Fruit fly (Drosophila melanogaster) Kc167 (cell line): ENCODE data around the gene dpr4.

Experiments used
- Myc ChIP-seq: fragments of >200 bp; optimal IDR thresholded peaks from 2 replicates; lab custom pipeline; 2017; ENCODE audit warnings: missing external identifiers
- Sin3A ChIP-seq: fragments of >200 bp; optimal IDR thresholded peaks from 2 replicates; lab custom pipeline; 2018; ENCODE audit warnings: missing external identifiers
- h ChIP-seq: fragments of >200 bp; optimal IDR thresholded peaks from 3 replicates; lab custom pipeline; 2018; ENCODE audit warnings: missing external identifiers
- insv ChIP-seq: fragments of >200 bp; optimal IDR thresholded peaks from 3 replicates; lab custom pipeline; 2018; ENCODE audit warnings: missing external identifiers
- psq ChIP-seq: fragments of >200 bp; optimal IDR thresholded peaks from 2 replicates; lab custom pipeline; 2017; ENCODE audit warnings: missing external identifiers
- ttk ChIP-seq: sonication (Bioruptor generic); optimal IDR thresholded peaks from 2 replicates; lab custom pipeline; 2017; ENCODE audit warnings: missing external identifiers

Gene dpr4

DNA sequence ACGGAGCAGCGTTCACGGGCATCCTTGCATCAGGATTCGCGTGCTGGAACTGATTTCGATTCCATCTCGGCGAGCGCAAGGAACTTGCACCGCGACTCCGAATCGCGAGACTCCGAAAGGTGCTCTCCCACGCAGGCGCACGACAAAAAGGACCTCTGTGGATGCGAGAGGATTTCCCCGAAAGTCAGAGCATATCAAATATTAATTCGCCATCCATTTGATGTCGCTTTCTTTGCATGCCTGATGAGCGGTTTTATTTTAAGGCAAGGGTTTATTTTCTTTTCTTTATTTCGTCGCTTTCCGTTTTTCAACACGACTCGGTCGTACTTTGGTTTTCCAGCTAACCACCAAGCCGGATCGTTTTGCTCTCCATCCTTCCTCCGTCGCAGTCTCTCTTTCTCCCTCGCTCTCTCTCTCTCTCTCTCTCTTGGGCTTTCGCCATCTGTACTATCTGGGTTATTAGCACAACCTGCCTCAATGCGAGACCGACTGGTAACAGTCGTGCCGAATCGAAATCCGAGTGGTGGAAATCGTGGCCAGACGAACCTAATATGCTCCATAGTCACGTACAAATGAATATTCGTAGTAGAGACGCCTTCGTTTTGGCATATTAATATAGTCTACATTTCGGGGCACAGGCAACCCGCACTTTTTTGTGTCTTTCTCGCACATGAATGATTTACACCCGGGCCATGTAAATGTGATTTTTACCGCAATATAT lies at the start of gene dpr4:
dpr4 (minus strand) TSS at position 51 of the 721 bp plus-strand sequence.
- TF ChIP-seq Sin3A (lab: Kevin White, UChicago) (no peak), ttk (lab: Kevin White, UChicago) (no peak), psq (no peak), insv (lab: Kevin White, UChicago) (no peak), h (lab: Kevin White, UChicago) (no peak), Myc (no peak)

- TF ChIP-seq ttk (lab: Kevin White, UChicago) (no peak), Myc (no peak), Sin3A (lab: Kevin White, UChicago) (no peak), psq (no peak), h (lab: Kevin White, UChicago) (no peak), insv (lab: Kevin White, UChicago) (no peak)
These were observed 47.1 kb upstream of the dpr4 start, which contains the start of gene CG6791 for dm6 chr3R:11589764-11590358. Gene CG6791 (minus strand): TSS chr3R:11590146.

DNA sequence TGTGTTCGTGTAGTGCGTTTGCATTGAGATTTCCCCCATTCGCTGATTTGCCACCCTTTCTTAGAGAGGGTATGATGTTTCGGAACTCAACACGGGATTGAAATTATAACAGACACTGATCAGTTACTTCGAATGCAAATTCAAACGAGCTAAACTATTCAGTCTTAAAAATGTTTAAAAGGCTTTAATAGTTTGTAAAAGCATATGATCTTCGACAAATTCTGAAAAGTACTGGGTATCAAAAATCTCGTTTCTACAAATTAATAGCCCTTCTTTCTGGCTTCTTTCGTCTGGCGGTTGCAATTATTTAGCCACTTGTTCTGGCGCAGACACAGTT lies 39.5 kb upstream of the dpr4 start:
- TF ChIP-seq ttk (lab: Kevin White, UChicago): no peak
- TF ChIP-seq h (lab: Kevin White, UChicago): no peak
- TF ChIP-seq insv (lab: Kevin White, UChicago): no peak
- no peak for TF ChIP-seq Myc
- no peak for TF ChIP-seq psq
- TF ChIP-seq Sin3A (lab: Kevin White, UChicago): no peak

DNA sequence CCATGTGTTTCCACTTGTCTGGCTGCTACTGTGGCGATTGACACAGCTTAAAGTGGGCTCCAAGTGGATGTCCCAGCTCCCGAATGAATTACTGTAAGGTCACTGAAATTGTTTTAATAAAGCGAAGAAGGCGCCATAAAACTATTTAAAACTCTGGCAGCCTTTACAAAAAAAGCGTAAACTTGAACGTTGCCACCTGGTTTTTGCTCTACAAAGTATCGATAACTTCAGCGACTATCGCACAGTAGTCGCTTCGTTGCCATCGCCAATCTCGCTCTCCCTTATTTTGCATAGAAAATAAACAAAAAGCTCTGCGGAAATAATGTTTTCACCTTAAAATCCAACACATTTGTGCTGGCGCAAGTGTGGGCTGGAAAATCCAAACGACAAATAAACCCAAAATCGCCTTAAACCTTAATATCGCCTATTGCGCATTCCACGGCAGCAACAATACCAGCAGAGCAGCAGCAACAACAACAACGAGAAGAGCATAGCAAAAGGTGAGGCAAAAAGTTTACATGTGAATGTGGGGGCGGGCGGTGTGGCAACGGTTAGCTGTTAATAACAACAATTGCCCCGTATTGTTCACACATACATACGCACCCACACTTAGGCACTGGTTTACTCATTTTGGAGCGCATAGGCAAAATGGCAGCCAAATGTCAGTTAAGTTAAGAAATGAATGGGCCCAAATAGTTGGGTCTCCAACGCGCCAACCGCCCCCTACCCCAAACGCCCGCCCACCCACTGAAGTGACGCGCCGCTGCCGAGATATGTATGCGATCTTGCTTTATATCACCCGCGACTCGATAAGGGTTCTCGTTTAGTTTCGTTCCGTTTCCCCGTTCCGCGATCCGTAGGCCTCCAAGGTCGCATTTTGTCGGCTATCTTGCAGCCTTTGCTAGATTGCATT lies 38.8 kb upstream of the dpr4 start, which contains the start of gene wkd:
wkd (plus strand) TSS at position 237 of the 913 bp plus-strand sequence.
- no peak for TF ChIP-seq Sin3A (lab: Kevin White, UChicago)
- no peak for TF ChIP-seq h (lab: Kevin White, UChicago)
- no peak for TF ChIP-seq Myc
- no peak for TF ChIP-seq ttk (lab: Kevin White, UChicago)
- TF ChIP-seq insv (lab: Kevin White, UChicago): no peak

DNA sequence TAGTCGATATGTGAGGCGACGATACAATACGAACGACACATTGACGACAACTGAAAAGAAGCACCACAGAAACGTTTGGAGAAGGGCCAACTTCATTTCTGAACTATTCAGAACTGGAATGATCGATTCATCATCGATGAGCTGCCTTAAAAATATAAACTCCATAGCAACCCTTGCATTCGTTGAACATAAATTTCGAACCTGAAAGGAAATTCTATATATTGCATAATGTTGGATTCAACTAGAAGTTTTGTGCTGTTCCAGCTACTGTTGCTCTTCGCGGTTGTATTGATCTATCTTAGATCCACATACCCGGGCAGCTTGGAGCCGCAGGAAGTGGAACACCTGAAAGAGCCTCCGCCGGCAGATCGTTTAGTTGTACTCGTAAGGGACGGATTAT lies 35.9 kb upstream of the dpr4 start, which contains the start of the genes CG6790 and CG5342:
CG6790 (minus strand) TSS at position 101 of the 400 bp plus-strand sequence.
CG5342 (plus strand) TSS at position 182 of the 400 bp plus-strand sequence.
- TF ChIP-seq ttk (lab: Kevin White, UChicago) (no peak), insv (lab: Kevin White, UChicago) (no peak), Myc (no peak), psq (no peak), Sin3A (lab: Kevin White, UChicago) (no peak), h (lab: Kevin White, UChicago) (no peak)

DNA sequence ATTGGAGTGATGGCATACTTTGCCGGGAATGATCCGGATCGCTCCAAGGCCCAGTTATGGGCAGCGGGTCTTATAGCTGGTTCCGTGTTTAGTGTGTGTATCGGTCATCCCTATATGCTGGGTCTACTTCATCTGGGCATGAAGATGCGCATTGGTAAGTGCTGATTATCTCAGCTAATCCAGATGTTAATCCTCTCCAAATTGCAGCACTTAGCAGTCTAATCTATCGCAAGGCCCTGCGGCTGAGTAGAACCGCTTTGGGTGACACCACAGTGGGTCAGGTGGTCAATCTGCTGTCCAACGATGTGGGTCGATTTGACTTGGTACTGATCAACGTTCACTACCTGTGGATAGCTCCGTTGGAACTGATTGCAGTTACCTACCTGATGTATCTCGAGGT lies 28.7 kb upstream of the dpr4 start:
- TF ChIP-seq ttk (lab: Kevin White, UChicago) (no peak), insv (lab: Kevin White, UChicago) (no peak), psq (no peak), Myc (no peak), Sin3A (lab: Kevin White, UChicago) (no peak), h (lab: Kevin White, UChicago) (no peak)

DNA sequence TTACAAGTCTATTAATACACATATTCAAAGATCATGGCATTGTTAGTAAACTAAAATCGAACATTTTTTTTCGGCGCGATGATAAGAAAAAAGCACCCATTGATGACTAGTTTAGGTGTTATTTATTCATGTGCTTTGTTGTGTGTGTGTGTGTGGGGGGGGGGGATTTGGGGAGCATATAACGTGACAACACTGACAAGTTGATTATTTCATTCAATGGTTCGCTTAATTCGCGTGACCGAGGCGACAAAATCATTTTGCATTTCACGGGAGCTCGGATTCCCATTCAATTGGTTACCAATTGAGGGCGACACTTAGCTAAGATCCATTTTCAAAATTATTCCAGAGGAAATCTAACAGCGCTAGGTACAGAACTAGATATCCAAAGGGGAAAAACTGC lies 27.2 kb upstream of the dpr4 start:
- no peak for TF ChIP-seq h (lab: Kevin White, UChicago)
- TF ChIP-seq ttk (lab: Kevin White, UChicago): no peak
- no peak for TF ChIP-seq Sin3A (lab: Kevin White, UChicago)
- no peak for TF ChIP-seq Myc
- no peak for TF ChIP-seq insv (lab: Kevin White, UChicago)
- TF ChIP-seq psq: no peak

dm6 chr3R:11568873-11569450 lies 26.2 kb upstream of the dpr4 start, which contains the start of gene Mrp4:
Gene Mrp4 (plus strand): TSS chr3R:11569250.
- TF ChIP-seq insv (lab: Kevin White, UChicago): no peak
- TF ChIP-seq Sin3A (lab: Kevin White, UChicago): no peak
- TF ChIP-seq ttk (lab: Kevin White, UChicago): no peak
- no peak for TF ChIP-seq h (lab: Kevin White, UChicago)
- TF ChIP-seq psq: no peak
- TF ChIP-seq Myc: no peak

DNA sequence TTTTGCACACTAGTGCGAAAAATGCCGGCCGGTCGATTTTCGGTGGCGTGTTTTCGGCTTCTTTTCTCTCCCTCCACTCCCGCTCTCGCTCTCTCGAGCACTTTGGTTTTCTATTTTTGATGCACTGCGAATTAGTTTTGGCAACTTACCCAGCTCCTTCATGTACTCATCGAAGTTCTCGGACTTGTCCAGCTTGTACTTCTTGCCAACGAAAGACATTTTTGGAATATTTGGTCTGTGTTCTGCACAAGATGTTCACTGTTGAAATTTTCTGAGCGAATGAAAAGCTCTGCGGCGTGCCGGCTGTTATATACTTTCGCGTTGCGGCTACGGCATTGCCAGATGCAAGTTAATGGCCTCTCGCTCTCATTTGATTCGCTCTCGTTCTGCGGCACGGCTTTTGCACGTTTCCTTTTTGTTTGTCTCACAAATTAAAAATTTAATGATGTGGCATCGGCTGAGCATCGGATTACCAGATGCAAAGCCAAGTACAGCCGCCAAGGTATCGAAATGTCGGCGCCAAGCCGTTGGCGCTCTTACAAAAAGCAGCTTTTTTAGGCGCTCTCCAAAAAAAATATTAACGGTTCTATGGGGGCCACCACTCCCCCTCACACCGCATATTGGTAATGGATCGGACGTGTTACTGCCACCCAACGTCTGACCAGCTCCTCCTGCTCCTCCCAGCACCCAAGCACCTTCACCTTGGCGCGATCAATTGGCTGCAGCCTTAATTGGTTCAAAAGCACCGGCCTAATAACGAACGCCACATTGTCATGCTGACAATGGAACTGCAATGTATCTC lies 24.2 kb upstream of the dpr4 start, which contains the start of the genes fabp and sea:
fabp (minus strand) TSS at position 286 of the 802 bp plus-strand sequence.
sea (minus strand) TSS at position 286 of the 802 bp plus-strand sequence.
- no peak for TF ChIP-seq insv (lab: Kevin White, UChicago)
- no peak for TF ChIP-seq Sin3A (lab: Kevin White, UChicago)
- TF ChIP-seq h (lab: Kevin White, UChicago): no peak
- TF ChIP-seq Myc: no peak

DNA sequence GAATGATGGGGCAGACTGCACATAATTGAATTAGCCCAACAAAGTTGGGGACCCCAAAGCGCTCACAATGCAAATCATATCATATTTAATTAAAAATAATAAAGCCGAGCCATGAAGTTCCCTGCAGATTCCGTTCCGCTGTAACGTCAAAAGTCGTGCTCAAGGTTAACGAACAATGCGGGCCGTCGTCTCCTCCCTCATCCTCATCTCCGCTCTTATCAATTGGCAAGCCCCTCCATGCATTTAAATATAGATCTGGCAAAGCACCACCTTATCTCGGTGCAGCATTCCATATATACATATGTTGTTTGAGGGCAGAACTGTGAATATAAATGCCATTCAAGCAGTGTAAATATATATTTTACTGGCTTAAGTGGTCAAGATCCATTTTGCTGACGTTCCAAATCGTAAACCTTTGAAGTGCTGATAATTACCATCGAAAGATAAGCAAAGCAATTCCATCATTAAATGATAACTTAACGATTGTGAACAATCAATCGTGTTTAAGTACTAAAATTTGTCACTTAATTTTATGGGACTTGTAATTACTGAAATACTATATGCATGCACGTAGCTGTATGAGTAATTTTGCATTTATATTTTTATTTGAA lies 22.1 kb upstream of the dpr4 start:
- TF ChIP-seq psq: no peak
- TF ChIP-seq h (lab: Kevin White, UChicago): no peak
- TF ChIP-seq insv (lab: Kevin White, UChicago): no peak
- TF ChIP-seq ttk (lab: Kevin White, UChicago): no peak
- TF ChIP-seq Myc: no peak
- no peak for TF ChIP-seq Sin3A (lab: Kevin White, UChicago)
